Fruit fly (Drosophila melanogaster) whole organism, prepupa: ENCODE results near the gene nAChRalpha5.

Source experiments
- Blimp-1 ChIP-seq: fragments of 200-800 bp; sonication (Bioruptor generic); optimal IDR thresholded peaks from 3 replicates; lab custom pipeline; 2017; ENCODE audit warnings: missing biosample characterization, missing genetic modification characterization, mild to moderate bottlenecking, moderate library complexity, missing genetic modification reagents
- CG10631 ChIP-seq: fragments of 200-800 bp; sonication (Bioruptor generic); optimal IDR thresholded peaks from 2 replicates; lab custom pipeline; 2016; ENCODE audit warnings: missing biosample characterization, missing genetic modification characterization
- CG11294 ChIP-seq: fragments of 200-800 bp; sonication (Bioruptor generic); IDR thresholded peaks from 2 replicates; pipeline ENCODE4 v1.3.6; 2022; ENCODE audit warnings: missing biosample characterization, missing genetic modification characterization
- CG11762 ChIP-seq: fragments of 200-800 bp; sonication (Bioruptor generic); optimal IDR thresholded peaks from 3 replicates; lab custom pipeline; 2016; ENCODE audit warnings: missing biosample characterization, missing genetic modification characterization; ENCODE audit not compliant: insufficient read depth
- CG32006 ChIP-seq: fragments of 200-800 bp; sonication (Bioruptor generic); optimal IDR thresholded peaks from 3 replicates; lab custom pipeline; 2017; ENCODE audit warnings: missing biosample characterization, mild to moderate bottlenecking, missing genetic modification characterization
- CG6163 ChIP-seq: fragments of 200-800 bp; sonication (Bioruptor generic); IDR thresholded peaks from 3 replicates; pipeline ENCODE4 v1.3.6; 2022; ENCODE audit warnings: missing biosample characterization, missing genetic modification characterization
- CG6792 ChIP-seq: fragments of 200-800 bp; sonication (Bioruptor generic); optimal IDR thresholded peaks from 3 replicates; lab custom pipeline; 2016; ENCODE audit warnings: missing biosample characterization, missing genetic modification characterization
- CG7368 ChIP-seq: fragments of 200-800 bp; sonication (Bioruptor generic); optimal IDR thresholded peaks from 3 replicates; lab custom pipeline; 2016; ENCODE audit warnings: missing biosample characterization, missing genetic modification characterization
- CG8319 ChIP-seq: fragments of 200-800 bp; sonication (Bioruptor generic); optimal IDR thresholded peaks from 3 replicates; lab custom pipeline; 2016; ENCODE audit warnings: missing biosample characterization, missing genetic modification characterization
- Ets96B ChIP-seq: fragments of 200-800 bp; optimal IDR thresholded peaks from 2 replicates; lab custom pipeline; 2019; ENCODE audit warnings: missing biosample characterization, mild to moderate bottlenecking, missing genetic modification characterization, moderate library complexity
- Hr38 ChIP-seq: sonication (Bioruptor generic); optimal IDR thresholded peaks from 2 replicates; lab custom pipeline; 2016; ENCODE audit warnings: missing biosample characterization, missing genetic modification characterization
- Hr4 ChIP-seq: fragments of 200-800 bp; sonication (Bioruptor generic); optimal IDR thresholded peaks from 3 replicates; lab custom pipeline; 2016; ENCODE audit warnings: missing biosample characterization, missing genetic modification characterization
- Smox ChIP-seq: fragments of 200-800 bp; sonication (Bioruptor generic); optimal IDR thresholded peaks from 3 replicates; lab custom pipeline; 2016; ENCODE audit warnings: missing biosample characterization, missing genetic modification characterization
- Sox102F ChIP-seq: fragments of 200-800 bp; sonication (Bioruptor generic); optimal IDR thresholded peaks from 2 replicates; lab custom pipeline; 2016; ENCODE audit warnings: missing biosample characterization, mild to moderate bottlenecking, missing genetic modification characterization
- fd59A ChIP-seq: fragments of 200-800 bp; sonication (Bioruptor generic); optimal IDR thresholded peaks from 2 replicates; lab custom pipeline; 2017; ENCODE audit warnings: missing biosample characterization, mild to moderate bottlenecking, missing genetic modification characterization, missing genetic modification reagents
- fd85E ChIP-seq: fragments of 200-800 bp; sonication (Bioruptor generic); optimal IDR thresholded peaks from 3 replicates; lab custom pipeline; 2016; ENCODE audit warnings: missing biosample characterization, missing genetic modification characterization
- lz ChIP-seq: fragments of 200-800 bp; sonication (Bioruptor generic); optimal IDR thresholded peaks from 3 replicates; lab custom pipeline; 2016; ENCODE audit warnings: missing biosample characterization, missing genetic modification characterization
- net ChIP-seq: fragments of 200-800 bp; sonication (Bioruptor generic); optimal IDR thresholded peaks from 3 replicates; lab custom pipeline; 2016; ENCODE audit warnings: missing biosample characterization, missing genetic modification characterization
- salr ChIP-seq, 2 experiments: fragments of 200-800 bp; sonication (Bioruptor generic); optimal IDR thresholded peaks; 3 replicates each; lab custom pipeline; 2016 to 2018; ENCODE audit warnings: missing biosample characterization in 2 of 2, missing genetic modification characterization in 2 of 2, mild to moderate bottlenecking in 1 of 2
- svp ChIP-seq: fragments of 200-800 bp; sonication (Bioruptor generic); peaks from one replicate; lab custom pipeline; 2016; ENCODE audit warnings: missing biosample characterization, missing genetic modification characterization
- topi ChIP-seq: fragments of 200-800 bp; sonication (Bioruptor generic); optimal IDR thresholded peaks from 3 replicates; lab custom pipeline; 2016; ENCODE audit warnings: missing biosample characterization, missing genetic modification characterization
- vri ChIP-seq: fragments of 200-800 bp; sonication (Bioruptor generic); optimal IDR thresholded peaks from 3 replicates; lab custom pipeline; 2016; ENCODE audit warnings: missing biosample characterization, mild to moderate bottlenecking, missing genetic modification characterization

Gene nAChRalpha5

DNA sequence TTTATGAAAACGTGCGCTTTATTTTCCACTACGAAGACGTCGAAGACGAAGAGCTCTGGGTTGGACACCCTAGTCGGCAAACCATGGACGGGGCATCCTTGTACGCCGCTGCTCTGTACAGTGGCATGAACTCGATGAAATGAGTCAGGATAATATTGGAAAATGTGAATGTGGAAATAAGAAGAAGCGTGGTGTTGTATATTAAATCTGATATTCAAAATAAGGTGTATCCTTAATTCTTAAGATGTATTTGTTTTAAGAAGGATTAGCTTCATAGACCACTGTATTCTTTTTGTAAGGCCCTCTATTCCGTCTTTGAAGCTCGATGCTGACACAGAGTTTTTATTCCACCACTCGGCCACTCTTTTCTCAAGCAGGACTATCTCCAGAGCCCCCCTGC, 101.3 kb downstream of the nAChRalpha5 start (continued):
- TF ChIP-seq fd59A (GFP tag; lab: Kevin White, UChicago) (no peak), fd85E (GFP tag; lab: Kevin White, UChicago) (no peak), net (GFP tag; lab: Kevin White, UChicago) (peak; percentile 9), Hr38 (no peak), Hr4 (peak; percentile 19), CG7368 (GFP tag; lab: Kevin White, UChicago) (no peak), CG6163 (peak; percentile 39; the same call in 1 of the 3 replicates), Blimp-1 (GFP tag; lab: Kevin White, UChicago) (no peak), CG10631 (peak; percentile 32), Sox102F (no peak), vri (GFP tag; lab: Kevin White, UChicago) (no peak), topi (GFP tag; lab: Kevin White, UChicago) (peak; percentile 27), CG6792 (GFP tag; lab: Kevin White, UChicago) (peak; percentile 30), Smox (GFP tag; lab: Kevin White, UChicago) (peak; percentile 19)

DNA sequence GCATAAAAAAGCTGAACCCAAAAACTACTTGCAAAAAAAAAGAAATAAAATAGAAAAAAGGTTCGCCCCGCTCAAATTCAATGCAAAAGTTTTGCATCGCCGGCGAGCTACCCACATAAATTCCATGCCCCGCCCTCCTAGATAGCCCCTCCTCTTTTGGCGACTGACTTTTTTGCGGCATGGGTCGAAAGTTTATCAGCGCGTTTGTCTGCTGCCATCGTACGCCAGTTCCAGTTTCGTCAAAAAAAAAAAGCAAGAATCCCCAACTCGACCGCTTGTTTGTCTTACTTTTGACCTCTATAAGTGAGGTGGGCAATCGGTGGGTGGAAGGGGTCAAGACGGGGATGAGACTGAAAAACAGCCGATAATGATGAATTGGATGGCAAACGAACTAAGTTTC, 102.9 kb downstream of the nAChRalpha5 start:
- TF ChIP-seq lz = no peak
- TF ChIP-seq CG11762 (GFP tag; lab: Kevin White, UChicago) = no peak
- TF ChIP-seq CG11294 (GFP tag; lab: Robert Waterston, UW) = no peak
- no peak for TF ChIP-seq salr (GFP tag; optimal IDR thresholded peaks at IDR 0.05; lab: Kevin White, UChicago)
- TF ChIP-seq CG32006 = no peak
- TF ChIP-seq Ets96B (tag; lab: Kevin White, UChicago) = no peak
- TF ChIP-seq CG8319 (GFP tag; lab: Kevin White, UChicago) = no peak
- TF ChIP-seq svp = peak; percentile 94
